Fruit fly (Drosophila melanogaster) whole organism, adult: ENCODE data around the gene Muted.
A peak's percentile ranks its signal among the peaks of the same experiment; 100 is the strongest.

ENCODE experiments used
- CG11617 ChIP-seq: fragments of 200-800 bp; sonication (Bioruptor generic); optimal IDR thresholded peaks from 2 replicates; lab custom pipeline; 2017; ENCODE audit warnings: mild to moderate bottlenecking, missing biosample characterization, missing genetic modification reagents, missing genetic modification characterization
- CG12768 ChIP-seq: fragments of 200-800 bp; sonication (Bioruptor generic); optimal IDR thresholded peaks from 2 replicates; lab custom pipeline; 2017; ENCODE audit warnings: missing biosample characterization, missing genetic modification characterization, mild to moderate bottlenecking, moderate library complexity, missing genetic modification reagents
- CG14711 ChIP-seq: fragments of 200-800 bp; sonication (Bioruptor generic); optimal IDR thresholded peaks from 2 replicates; lab custom pipeline; 2018; ENCODE audit warnings: missing biosample characterization, mild to moderate bottlenecking, missing genetic modification characterization, moderate library complexity
- CG1620 ChIP-seq: fragments of 200-800 bp; sonication (Bioruptor generic); optimal IDR thresholded peaks from 2 replicates; lab custom pipeline; 2016; ENCODE audit warnings: missing biosample characterization, missing genetic modification characterization
- CG33017 ChIP-seq: fragments of 200-800 bp; sonication (Bioruptor generic); optimal IDR thresholded peaks from 2 replicates; lab custom pipeline; 2018; ENCODE audit warnings: missing biosample characterization, mild to moderate bottlenecking, missing genetic modification characterization, moderate library complexity
- CG5204 ChIP-seq: fragments of 200-800 bp; sonication (Bioruptor generic); optimal IDR thresholded peaks from 2 replicates; lab custom pipeline; 2016; ENCODE audit warnings: missing biosample characterization, missing genetic modification characterization
- CG7045 ChIP-seq: fragments of 200-800 bp; sonication (Bioruptor generic); optimal IDR thresholded peaks from 2 replicates; lab custom pipeline; 2017; ENCODE audit warnings: missing biosample characterization, mild to moderate bottlenecking, missing genetic modification characterization
- CG7101 ChIP-seq: fragments of 200-800 bp; sonication (Bioruptor generic); optimal IDR thresholded peaks from 2 replicates; lab custom pipeline; 2018; ENCODE audit warnings: missing biosample characterization, mild to moderate bottlenecking, missing genetic modification characterization, moderate library complexity
- Clk ChIP-seq: fragments of 200-800 bp; sonication (Bioruptor generic); optimal IDR thresholded peaks from 2 replicates; lab custom pipeline; 2017; ENCODE audit warnings: missing biosample characterization, missing genetic modification characterization
- Crg-1 ChIP-seq: fragments of 200-800 bp; sonication (Bioruptor generic); optimal IDR thresholded peaks from 2 replicates; lab custom pipeline; 2016; ENCODE audit warnings: missing biosample characterization, missing genetic modification characterization
- Hr96 ChIP-seq: fragments of 200-800 bp; sonication (Bioruptor generic); optimal IDR thresholded peaks from 2 replicates; lab custom pipeline; 2016; ENCODE audit warnings: missing biosample characterization, missing genetic modification characterization
- Mnt ChIP-seq: fragments of 200-800 bp; sonication (Bioruptor generic); optimal IDR thresholded peaks from 2 replicates; lab custom pipeline; 2016; ENCODE audit warnings: missing biosample characterization, mild to moderate bottlenecking, missing genetic modification characterization
- bab1 ChIP-seq: fragments of 200-800 bp; sonication (Bioruptor generic); optimal IDR thresholded peaks from 3 replicates; lab custom pipeline; 2019; ENCODE audit warnings: missing biosample characterization, mild to moderate bottlenecking, missing genetic modification characterization, moderate library complexity
- cic ChIP-seq: fragments of 200-800 bp; sonication (Bioruptor generic); optimal IDR thresholded peaks from 2 replicates; lab custom pipeline; 2017; ENCODE audit warnings: missing biosample characterization, mild to moderate bottlenecking, missing genetic modification characterization, moderate library complexity
- cnc ChIP-seq, 2 experiments: fragments of >200 bp; optimal IDR thresholded peaks; 2 replicates each; lab custom pipeline; 2017
- kay ChIP-seq: fragments of 200-800 bp; sonication (Bioruptor generic); peaks from one replicate; lab custom pipeline; 2016; ENCODE audit warnings: missing biosample characterization, missing genetic modification characterization, borderline replicate concordance
- ovo ChIP-seq: fragments of 200-800 bp; sonication (Bioruptor generic); optimal IDR thresholded peaks from 2 replicates; lab custom pipeline; 2016; ENCODE audit warnings: missing biosample characterization, missing genetic modification characterization
- pad ChIP-seq: fragments of 200-800 bp; sonication (Bioruptor generic); optimal IDR thresholded peaks from 3 replicates; lab custom pipeline; 2017; ENCODE audit warnings: missing biosample characterization, missing genetic modification characterization, mild to moderate bottlenecking, moderate library complexity, missing genetic modification reagents
- tj ChIP-seq: fragments of 200-800 bp; sonication (Bioruptor generic); optimal IDR thresholded peaks from 3 replicates; lab custom pipeline; 2017; ENCODE audit warnings: missing biosample characterization, mild to moderate bottlenecking, missing genetic modification characterization, moderate library complexity
- toe ChIP-seq: fragments of 200-800 bp; sonication (Bioruptor generic); optimal IDR thresholded peaks from 2 replicates; lab custom pipeline; 2016; ENCODE audit warnings: missing biosample characterization, missing genetic modification characterization

The Muted gene

DNA sequence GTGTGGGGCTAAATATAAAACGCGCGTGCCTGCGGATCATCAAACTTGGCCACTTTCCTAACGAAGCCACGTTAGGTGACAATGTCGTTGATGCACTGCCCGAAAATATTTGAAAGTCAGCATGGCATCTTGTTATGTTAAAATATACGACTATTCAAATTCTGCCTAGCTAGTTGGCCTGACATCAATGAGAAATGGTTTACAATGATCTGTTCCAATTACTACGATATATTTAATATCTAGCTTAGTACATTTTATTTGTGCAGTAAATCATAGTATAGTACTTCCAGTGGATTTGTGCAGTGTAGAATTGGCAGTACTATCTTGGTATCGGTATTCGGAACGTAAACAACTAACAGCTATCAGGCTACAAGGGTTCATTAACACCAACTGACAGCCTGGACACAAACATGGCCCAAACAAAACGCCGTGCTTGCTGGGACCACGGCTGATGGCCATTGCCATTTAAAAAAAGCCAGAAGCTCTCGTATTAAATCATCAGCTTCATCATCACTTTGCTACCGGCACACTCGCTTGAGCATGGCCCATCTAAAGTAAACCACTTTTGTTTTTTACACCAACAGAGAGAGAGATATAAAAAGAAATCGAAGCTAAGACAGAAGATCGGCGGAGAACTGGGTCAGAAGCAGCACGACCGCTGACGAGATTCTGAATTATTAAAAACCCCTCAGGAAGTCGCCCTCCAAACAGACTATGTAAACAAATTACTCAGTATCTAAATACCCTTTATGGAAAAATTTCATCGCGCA, 33.2 kb downstream of the Muted start:
- TF ChIP-seq Clk (GFP tag; lab: Kevin White, UChicago) (no peak), toe (no peak), bab1 (GFP tag; lab: Kevin White, UChicago) (no peak)

DNA sequence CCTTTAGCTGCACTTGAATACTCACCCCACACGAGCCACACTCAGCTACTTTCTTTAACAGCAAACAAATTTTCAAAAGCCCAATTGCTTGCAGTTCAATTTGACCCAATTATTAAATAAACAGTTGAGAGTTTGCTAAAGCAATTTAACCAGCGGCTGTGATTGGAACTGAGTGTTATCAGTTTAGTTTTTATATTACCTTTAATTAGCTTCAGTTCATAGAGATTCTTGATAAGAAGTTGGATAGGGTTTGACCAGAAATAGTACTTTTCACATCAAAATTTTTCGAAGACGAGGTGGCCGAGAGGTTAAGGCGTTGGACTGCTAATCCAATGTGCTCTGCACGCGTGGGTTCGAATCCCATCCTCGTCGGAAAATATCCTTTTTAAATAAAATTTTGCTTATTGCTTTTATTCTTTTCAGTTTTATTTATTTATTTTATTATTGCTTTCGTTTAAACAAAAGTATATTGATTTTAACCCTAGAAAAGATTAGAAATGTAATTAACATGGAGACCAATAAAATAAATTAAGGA, 33.9 kb downstream of the Muted start:
- no peak for TF ChIP-seq tj (GFP tag; lab: Kevin White, UChicago)
- TF ChIP-seq CG7101 (tag; lab: Kevin White, UChicago): no peak

DNA sequence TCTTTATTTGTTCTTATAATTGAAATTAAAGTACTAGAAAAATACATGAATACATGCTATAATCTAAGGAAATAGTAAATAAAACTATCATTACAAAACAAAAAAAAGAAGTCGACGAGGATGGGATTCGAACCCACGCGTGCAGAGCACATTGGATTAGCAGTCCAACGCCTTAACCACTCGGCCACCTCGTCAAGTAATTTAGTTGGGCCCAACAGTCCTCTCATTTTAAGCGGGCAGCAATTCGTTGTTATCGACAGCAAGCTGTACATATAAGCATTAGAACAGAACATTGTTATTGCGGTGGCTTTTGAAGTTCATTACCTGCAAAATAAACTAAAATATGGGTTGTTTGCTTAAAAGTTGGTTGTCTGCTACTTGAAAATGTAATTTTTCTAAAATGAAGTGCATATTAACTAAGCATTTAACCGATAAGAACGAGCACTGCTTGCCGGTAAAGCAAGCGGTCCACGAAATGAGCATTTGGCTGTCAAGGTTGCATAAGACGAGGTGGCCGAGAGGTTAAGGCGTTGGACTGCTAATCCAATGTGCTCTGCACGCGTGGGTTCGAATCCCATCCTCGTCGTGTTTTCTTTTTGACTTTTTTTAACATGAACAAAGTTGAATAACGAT, 34.8 kb downstream of the Muted start:
- TF ChIP-seq bab1 (GFP tag; lab: Kevin White, UChicago) (peak; percentile 15), Crg-1 (GFP tag; lab: Kevin White, UChicago) (no peak)

DNA sequence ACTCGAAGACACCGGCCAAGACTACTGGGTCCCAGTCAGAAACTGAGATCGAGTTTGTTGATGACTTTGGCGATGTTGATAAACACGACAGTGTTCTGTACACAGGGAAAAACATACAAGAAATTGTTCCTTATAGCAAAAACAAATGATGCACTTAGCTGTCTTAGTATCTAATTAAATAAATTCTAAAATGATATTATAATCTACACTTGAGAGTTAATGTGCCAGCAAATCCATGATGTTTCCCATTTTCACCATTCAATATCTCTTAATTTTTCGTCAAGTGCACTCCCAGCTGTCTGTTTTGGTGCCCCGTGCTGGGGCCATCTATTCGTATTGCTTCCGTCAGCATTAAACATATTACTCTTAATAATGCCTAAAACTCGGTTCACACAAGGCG, 37.8 kb downstream of the Muted start:
- TF ChIP-seq ovo (GFP tag; lab: Kevin White, UChicago): no peak
- TF ChIP-seq CG11617 (GFP tag; lab: Kevin White, UChicago): no peak
- TF ChIP-seq Hr96: no peak
- no peak for TF ChIP-seq CG5204
- TF ChIP-seq tj (GFP tag; lab: Kevin White, UChicago): no peak
- TF ChIP-seq CG33017 (tag; lab: Kevin White, UChicago): no peak
- TF ChIP-seq kay (GFP tag; lab: Kevin White, UChicago): no peak

DNA sequence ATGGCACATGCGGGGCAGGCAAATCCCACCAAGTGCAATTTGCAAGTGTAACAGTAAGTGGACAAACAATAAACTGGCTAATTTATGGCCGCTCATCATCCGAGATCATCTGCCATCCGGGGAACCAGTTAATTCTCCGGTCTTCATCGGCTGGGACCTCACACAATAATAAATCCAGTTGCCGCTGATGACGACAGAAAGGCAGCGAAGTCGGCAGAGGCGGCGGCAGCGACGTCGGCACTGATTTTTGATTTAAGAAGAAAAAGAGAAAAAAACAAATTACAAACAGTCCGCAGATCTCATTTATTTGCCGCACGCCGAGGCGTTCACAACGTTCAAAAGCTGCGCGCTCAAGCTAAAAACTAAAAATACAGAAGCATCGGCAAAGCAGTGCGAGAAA, 39.9 kb downstream of the Muted start, which contains the start of gene CG13856:
Gene CG13856, plus strand, starts transcription at position 301 of the 400 bp plus-strand sequence.
- TF ChIP-seq CG33017 (tag; lab: Kevin White, UChicago): no peak
- TF ChIP-seq CG1620 (GFP tag; lab: Kevin White, UChicago): no peak
- no peak for TF ChIP-seq CG11617 (GFP tag; lab: Kevin White, UChicago)
- no peak for TF ChIP-seq kay (GFP tag; lab: Kevin White, UChicago)
- no peak for TF ChIP-seq tj (GFP tag; lab: Kevin White, UChicago)
- no peak for TF ChIP-seq ovo (GFP tag; lab: Kevin White, UChicago)
- TF ChIP-seq CG5204: no peak
- no peak for TF ChIP-seq cic (GFP tag; lab: Kevin White, UChicago)
- TF ChIP-seq CG7045: no peak

DNA sequence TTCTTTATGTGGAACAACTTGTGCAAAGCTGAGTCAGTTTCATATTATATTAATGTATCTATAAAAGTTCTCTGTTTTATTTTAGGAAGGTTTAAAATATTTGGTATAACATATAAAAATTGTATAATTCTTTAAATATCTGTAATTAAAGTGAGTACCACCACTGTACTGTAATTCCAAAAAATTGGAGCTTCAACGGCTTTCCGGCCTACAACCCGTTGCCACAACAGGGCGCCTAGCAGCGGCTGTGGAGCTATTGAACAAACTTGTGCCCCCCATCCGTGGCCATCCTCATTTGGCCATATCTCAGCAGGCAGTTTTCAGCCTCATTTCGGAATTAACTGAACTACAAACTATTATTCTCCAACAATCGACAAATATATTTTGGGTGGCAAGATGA, 43.2 kb downstream of the Muted start, which contains the start of gene CG13855:
Gene CG13855, plus strand, starts transcription at position 301 of the 400 bp plus-strand sequence.
- TF ChIP-seq CG5204 (no peak), CG7045 (no peak), CG7101 (tag; lab: Kevin White, UChicago) (no peak), pad (GFP tag; lab: Kevin White, UChicago) (no peak), cnc (optimal IDR thresholded peaks at IDR 0.05; lab: Kevin White, UChicago) (no peak), Crg-1 (GFP tag; lab: Kevin White, UChicago) (no peak), tj (GFP tag; lab: Kevin White, UChicago) (no peak), CG11617 (GFP tag; lab: Kevin White, UChicago) (no peak), ovo (GFP tag; lab: Kevin White, UChicago) (no peak), kay (GFP tag; lab: Kevin White, UChicago) (no peak), Mnt (GFP tag; lab: Kevin White, UChicago) (no peak), CG12768 (GFP tag; lab: Kevin White, UChicago) (no peak), CG33017 (tag; lab: Kevin White, UChicago) (no peak), CG14711 (tag; lab: Kevin White, UChicago) (no peak), cic (GFP tag; lab: Kevin White, UChicago) (no peak), Hr96 (no peak), CG1620 (GFP tag; lab: Kevin White, UChicago) (no peak)

DNA sequence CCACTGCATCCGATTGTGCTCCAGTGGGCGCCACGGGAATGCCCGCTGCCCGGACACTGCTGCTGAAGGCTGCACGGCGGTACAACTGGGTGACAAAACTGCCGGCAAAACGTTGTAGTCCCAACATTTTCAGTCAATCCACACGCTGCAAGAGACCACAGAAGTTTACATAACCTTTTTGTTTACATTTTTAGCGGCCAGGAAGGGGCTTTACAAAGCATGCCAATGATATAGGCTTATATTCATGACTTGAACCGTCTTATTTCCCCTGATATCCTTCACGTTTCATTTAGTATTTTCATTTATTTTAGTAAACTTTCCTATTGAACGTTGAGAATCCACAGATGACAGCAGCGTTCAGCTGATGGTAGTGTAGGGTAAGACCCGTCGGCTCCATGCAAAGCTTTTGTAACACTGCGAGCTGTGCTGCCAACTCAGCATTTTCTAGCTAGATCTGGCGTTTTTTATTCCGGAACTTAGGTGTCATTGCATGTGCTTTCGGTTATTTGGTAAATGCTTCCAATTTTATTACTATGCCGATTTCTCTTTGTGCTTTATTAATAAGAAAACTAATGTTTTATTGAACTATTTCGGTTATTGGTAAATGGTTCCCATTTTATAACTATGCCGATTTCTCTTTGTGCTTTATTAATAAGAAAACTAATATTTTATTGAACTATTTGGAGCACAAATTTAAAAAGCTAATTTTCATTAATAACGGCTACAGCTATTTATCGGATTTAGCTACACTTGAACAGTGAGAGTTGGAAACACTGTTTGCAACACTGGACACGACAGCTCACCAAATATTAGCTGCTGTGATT, 48.3 kb downstream of the Muted start, which contains the start of the genes CG13850 and lqfR:
Gene CG13850, minus strand, starts transcription at position 379 of the 824 bp plus-strand sequence.
Gene lqfR, plus strand, starts transcription at position 765 of the 824 bp plus-strand sequence.
- TF ChIP-seq Hr96: peak; percentile 84
- TF ChIP-seq Crg-1 (GFP tag; lab: Kevin White, UChicago): peak; percentile 89
- peak; percentile 85 for TF ChIP-seq CG5204
- TF ChIP-seq CG33017 (tag; lab: Kevin White, UChicago): peak; percentile 61
- TF ChIP-seq toe: peak; percentile 92
- peak; percentile 25 for TF ChIP-seq bab1 (GFP tag; lab: Kevin White, UChicago)
- peak; percentile 95 for TF ChIP-seq kay (GFP tag; lab: Kevin White, UChicago)
- TF ChIP-seq CG14711 (tag; lab: Kevin White, UChicago): peak; percentile 65
- TF ChIP-seq CG12768 (GFP tag; lab: Kevin White, UChicago): peak; percentile 88
- TF ChIP-seq CG11617 (GFP tag; lab: Kevin White, UChicago): peak; percentile 84
- peak; percentile 88 for TF ChIP-seq CG1620 (GFP tag; lab: Kevin White, UChicago)
- peak; percentile 73 for TF ChIP-seq Clk (GFP tag; lab: Kevin White, UChicago)
- peak; percentile 57 for TF ChIP-seq tj (GFP tag; lab: Kevin White, UChicago)
- peak; percentile 69 for TF ChIP-seq CG7045
- peak; percentile 77 for TF ChIP-seq Mnt (GFP tag; lab: Kevin White, UChicago)
- TF ChIP-seq ovo (GFP tag; lab: Kevin White, UChicago): peak; percentile 80
- TF ChIP-seq cic (GFP tag; lab: Kevin White, UChicago): peak; percentile 49
- no peak for TF ChIP-seq cnc (optimal IDR thresholded peaks at IDR 0.05; lab: Kevin White, UChicago)
- TF ChIP-seq pad (GFP tag; lab: Kevin White, UChicago): peak; percentile 87
- TF ChIP-seq CG7101 (tag; lab: Kevin White, UChicago): peak; percentile 81
